Worm (Caenorhabditis elegans): ENCODE results near the gene C25E10.7.

- no peak for TF ChIP-seq ztf-11 (tag; optimal IDR thresholded peaks at IDR 0.05)
- TF ChIP-seq nhr-47 (tag; optimal IDR thresholded peaks at IDR 0.05) = no peak
- no peak for TF ChIP-seq dsc-1 (tag; optimal IDR thresholded peaks at IDR 0.05)
- TF ChIP-seq unc-86 (tag; optimal IDR thresholded peaks at IDR 0.05) = no peak
Observed at ce11 chrV:9015540-9015939, 35.5 kb downstream of the C25E10.7 start, which contains the start of gene srt-18.
